Fruit fly (Drosophila melanogaster): ENCODE measurements around the gene CenG1A.

The CenG1A gene

dm6 chr2L:13893439-13893838, 58.1 kb downstream of the CenG1A start (continued):
- no peak for TF ChIP-seq sens-2 (GFP tag; IDR thresholded peaks at IDR 0.05)
- no peak for TF ChIP-seq H15 (GFP tag; IDR thresholded peaks at IDR 0.05)
- no peak for TF ChIP-seq Atf-2 (GFP tag; optimal IDR thresholded peaks at IDR 0.05)
- TF ChIP-seq corto (GFP tag; optimal IDR thresholded peaks at IDR 0.05): no peak
- no peak for TF ChIP-seq chn (GFP tag; optimal IDR thresholded peaks at IDR 0.05)
- no peak for TF ChIP-seq pfk (GFP tag; optimal IDR thresholded peaks at IDR 0.05)
- 0 out of 2 replicates have a peak, but pooled peaks have one; percentile 35 for TF ChIP-seq Ptx1 (GFP tag; IDR thresholded peaks at IDR 0.05)
- no peak for TF ChIP-seq HLH54F (GFP tag; optimal IDR thresholded peaks at IDR 0.05)
- TF ChIP-seq CG18619 (GFP tag; optimal IDR thresholded peaks at IDR 0.05): no peak
- no peak for TF ChIP-seq Nf-YC (tag; optimal IDR thresholded peaks at IDR 0.05)
- TF ChIP-seq CG11085 (GFP tag; IDR thresholded peaks at IDR 0.05): no peak
- TF ChIP-seq ERR (GFP tag; optimal IDR thresholded peaks at IDR 0.05): no peak
- TF ChIP-seq CG8765 (GFP tag; IDR thresholded peaks at IDR 0.05): no peak
- TF ChIP-seq Abd-B (GFP tag; optimal IDR thresholded peaks at IDR 0.05): no peak
- no peak for TF ChIP-seq D19B (GFP tag; optimal IDR thresholded peaks at IDR 0.05)
- no peak for TF ChIP-seq fru (optimal IDR thresholded peaks at IDR 0.05)
- no peak for TF ChIP-seq ewg (GFP tag; optimal IDR thresholded peaks at IDR 0.05)
- no peak for TF ChIP-seq Nf-YA (GFP tag; IDR thresholded peaks at IDR 0.05)
- no peak for TF ChIP-seq CG12769 (tag; optimal IDR thresholded peaks at IDR 0.05)
- no peak for TF ChIP-seq amos (GFP tag; IDR thresholded peaks at IDR 0.05; ENCODE audit: partially characterized antibody)
- no peak for TF ChIP-seq hth (optimal IDR thresholded peaks at IDR 0.05)
- no peak for TF ChIP-seq Scr (GFP tag; IDR thresholded peaks at IDR 0.05; ENCODE audit: partially characterized antibody)
- TF ChIP-seq CG14965 (GFP tag; optimal IDR thresholded peaks at IDR 0.05; ENCODE audit: borderline replicate concordance): no peak
- no peak for TF ChIP-seq Gsc (GFP tag; IDR thresholded peaks at IDR 0.05)
- no peak for TF ChIP-seq aop (GFP tag; IDR thresholded peaks at IDR 0.05)
- no peak for TF ChIP-seq Hmx (GFP tag; optimal IDR thresholded peaks at IDR 0.05)
- no peak for TF ChIP-seq crp (GFP tag; optimal IDR thresholded peaks at IDR 0.05)
- no peak for TF ChIP-seq sug (tag; optimal IDR thresholded peaks at IDR 0.05)
- peak; percentile 23 for TF ChIP-seq CG1233 (GFP tag; optimal IDR thresholded peaks at IDR 0.05)
- no peak for TF ChIP-seq zf30C (GFP tag; optimal IDR thresholded peaks at IDR 0.05)
- TF ChIP-seq sim (GFP tag; IDR thresholded peaks at IDR 0.05): no peak
- no peak for TF ChIP-seq CG12219 (GFP tag; optimal IDR thresholded peaks at IDR 0.05)
- TF ChIP-seq grau (tag; optimal IDR thresholded peaks at IDR 0.05): peak; percentile 12
- TF ChIP-seq CG2116 (GFP tag; optimal IDR thresholded peaks at IDR 0.05): no peak
- no peak for TF ChIP-seq tx (GFP tag; optimal IDR thresholded peaks at IDR 0.05)
- no peak for TF ChIP-seq CG2120 (GFP tag; optimal IDR thresholded peaks at IDR 0.05)
- TF ChIP-seq PHDP (tag; optimal IDR thresholded peaks at IDR 0.05): no peak
- no peak for TF ChIP-seq chinmo (GFP tag; IDR thresholded peaks at IDR 0.05; ENCODE audit: partially characterized antibody)
- TF ChIP-seq CG10274 (GFP tag; optimal IDR thresholded peaks at IDR 0.05): no peak
- TF ChIP-seq odd (GFP tag; optimal IDR thresholded peaks at IDR 0.05): no peak
- no peak for TF ChIP-seq CG15601 (tag; optimal IDR thresholded peaks at IDR 0.05)
- no peak for TF ChIP-seq Jarid2 (GFP tag; optimal IDR thresholded peaks at IDR 0.05)
- peak; percentile 43; the same call in 1 of the 2 replicates for TF ChIP-seq Xrp1 (GFP tag; IDR thresholded peaks at IDR 0.05)
- no peak for TF ChIP-seq slp2 (GFP tag; optimal IDR thresholded peaks at IDR 0.05)
- TF ChIP-seq CG32772 (GFP tag; IDR thresholded peaks at IDR 0.05): no peak
- no peak for TF ChIP-seq unpg (GFP tag; optimal IDR thresholded peaks at IDR 0.05)
- no peak for TF ChIP-seq CG13775 (GFP tag; optimal IDR thresholded peaks at IDR 0.05)
- TF ChIP-seq CTCF (GFP tag; optimal IDR thresholded peaks at IDR 0.05): no peak
- TF ChIP-seq Hsf (GFP tag; optimal IDR thresholded peaks at IDR 0.05): no peak
- no peak for TF ChIP-seq CG7963 (GFP tag; IDR thresholded peaks at IDR 0.05; ENCODE audit: partially characterized antibody)
- peak; percentile 16; the same call in 1 of the 2 replicates for TF ChIP-seq lmd (GFP tag; IDR thresholded peaks at IDR 0.05)
- no peak for TF ChIP-seq E2f2 (GFP tag; IDR thresholded peaks at IDR 0.05)
- no peak for TF ChIP-seq H2.0 (GFP tag; IDR thresholded peaks at IDR 0.05)

All from whole organism, embryonic.